Worm (Caenorhabditis elegans): ENCODE measurements around the gene F28E10.1.

- no peak for TF ChIP-seq C06A6.2 (GFP tag; conservative IDR thresholded peaks at IDR 0.05)
- TF ChIP-seq ekl-4 (GFP tag; IDR thresholded peaks at IDR 0.05), result no peak
- no peak for TF ChIP-seq bed-2 (GFP tag; IDR thresholded peaks at IDR 0.05)
- TF ChIP-seq lir-1 (GFP tag; conservative IDR thresholded peaks at IDR 0.05), result no peak
These were observed 2.0 kb downstream of the F28E10.1 start for ce11 chrIV:4570599-4570998.

Measured in whole organism, young adult.